Worm (Caenorhabditis elegans) whole organism, early embryonic: ENCODE measurements around the gene dpf-5.

Experiments used
- B0310.2 ChIP-seq: sonication (generic microtip); optimal IDR thresholded peaks from 2 replicates; lab custom pipeline; 2016; ENCODE audit warnings: mild to moderate bottlenecking, missing genetic modification characterization, missing compliant biosample characterization
- F13C5.2 ChIP-seq: sonication (generic microtip); optimal IDR thresholded peaks from 2 replicates; lab custom pipeline; 2017; ENCODE audit warnings: mild to moderate bottlenecking, missing genetic modification characterization, inconsistent platforms, missing compliant biosample characterization
- aly-1 ChIP-seq: sonication (generic microtip); optimal IDR thresholded peaks from 2 replicates; lab custom pipeline; 2016; ENCODE audit warnings: missing genetic modification characterization, missing compliant biosample characterization
- ama-1 ChIP-seq: fragments of 150-350 bp; optimal IDR thresholded peaks from 2 replicates; lab custom pipeline; 2014
- ceh-13 ChIP-seq: fragments of 200-800 bp; sonication (Bioruptor generic); optimal IDR thresholded peaks from 2 replicates; lab custom pipeline; 2018; ENCODE audit warnings: mild to moderate bottlenecking, missing genetic modification characterization, missing compliant biosample characterization
- ceh-36 ChIP-seq: sonication (generic microtip); optimal IDR thresholded peaks from 2 replicates; lab custom pipeline; 2016; ENCODE audit warnings: missing genetic modification characterization, inconsistent platforms, missing compliant biosample characterization
- ets-7 ChIP-seq: sonication (generic microtip); optimal IDR thresholded peaks from 2 replicates; lab custom pipeline; 2016; ENCODE audit warnings: missing genotype, missing genetic modification characterization, missing compliant biosample characterization
- flt-1 ChIP-seq: fragments of 200-800 bp; sonication (Bioruptor generic); IDR thresholded peaks from 2 replicates; pipeline ENCODE4 v1.3.6; 2022; ENCODE audit warnings: missing genetic modification characterization, missing compliant biosample characterization
- hmbx-1 ChIP-seq: sonication (generic microtip); optimal IDR thresholded peaks from 2 replicates; lab custom pipeline; 2016; ENCODE audit warnings: mild to moderate bottlenecking, missing genetic modification characterization, missing compliant biosample characterization
- hmg-4 ChIP-seq: fragments of 200-800 bp; sonication (Bioruptor generic); optimal IDR thresholded peaks from 2 replicates; lab custom pipeline; 2018; ENCODE audit warnings: mild to moderate bottlenecking, missing genetic modification characterization, missing compliant biosample characterization
- hnd-1 ChIP-seq: sonication (generic microtip); optimal IDR thresholded peaks from 2 replicates; lab custom pipeline; 2016; ENCODE audit warnings: missing genetic modification characterization, missing compliant biosample characterization
- pes-1 ChIP-seq: fragments of 200-800 bp; sonication (Bioruptor generic); IDR thresholded peaks from 2 replicates; pipeline ENCODE4 v1.3.6; 2022; ENCODE audit warnings: missing genetic modification reagents, missing genetic modification characterization, missing compliant biosample characterization
- scrt-1 ChIP-seq: fragments of 200-800 bp; sonication (Bioruptor generic); IDR thresholded peaks from 2 replicates; pipeline ENCODE4 v1.3.6; 2022; ENCODE audit warnings: missing genetic modification characterization, missing compliant biosample characterization
- sea-1 ChIP-seq: fragments of 200-800 bp; sonication (Bioruptor generic); conservative IDR thresholded peaks from 2 replicates; pipeline ENCODE4 v1.3.6; 2022; ENCODE audit warnings: missing genetic modification characterization, missing compliant biosample characterization
- tbx-11 ChIP-seq: fragments of 200-800 bp; sonication (Bioruptor generic); IDR thresholded peaks from 2 replicates; pipeline ENCODE4 v1.3.6; 2022; ENCODE audit warnings: missing genetic modification characterization, missing compliant biosample characterization
- tbx-37 ChIP-seq: fragments of 200-800 bp; sonication (Bioruptor generic); conservative IDR thresholded peaks from 2 replicates; pipeline ENCODE4 v1.3.6; 2022; ENCODE audit warnings: missing genetic modification reagents, missing genetic modification characterization, missing compliant biosample characterization
- tra-4 ChIP-seq: sonication (generic microtip); optimal IDR thresholded peaks from 2 replicates; lab custom pipeline; 2017; ENCODE audit warnings: missing genetic modification characterization, missing compliant biosample characterization

Gene dpf-5

ce11 chrIV:4755929-4756655 is 50.3 kb downstream of the dpf-5 start, which contains the start of the genes fbxb-77 and Y17G9B.11:
TSS of gene fbxb-77 (minus strand) at chrIV:4756157.
TSS of gene Y17G9B.11 (plus strand) at chrIV:4756605.
- TF ChIP-seq ceh-13 (GFP tag; lab: Kevin White, UChicago) (no peak), flt-1 (GFP tag; lab: Robert Waterston, UW) (no peak), pes-1 (GFP tag; lab: Robert Waterston, UW) (no peak), tbx-11 (GFP tag; lab: Robert Waterston, UW) (no peak), tra-4 (tag; lab: Kevin White, UChicago) (no peak), hmbx-1 (no peak), ceh-36 (tag; lab: Kevin White, UChicago) (no peak), scrt-1 (GFP tag; lab: Robert Waterston, UW) (no peak), hnd-1 (tag; lab: Kevin White, UChicago) (no peak), B0310.2 (tag; lab: Kevin White, UChicago) (no peak), aly-1 (no peak), ama-1 (lab: Kevin White, UChicago) (no peak), sea-1 (GFP tag; lab: Robert Waterston, UW) (no peak), F13C5.2 (no peak), hmg-4 (GFP tag; lab: Kevin White, UChicago) (no peak), tbx-37 (GFP tag; lab: Robert Waterston, UW) (no peak), ets-7 (tag; lab: Kevin White, UChicago) (no peak)
